Worm (Caenorhabditis elegans) whole organism, L4 larva: ENCODE measurements around the gene T26C5.5.

ENCODE experiments used
- ceh-82 ChIP-seq: sonication (generic microtip); optimal IDR thresholded peaks from 2 replicates; lab custom pipeline; 2017; ENCODE audit warnings: missing biosample characterization, missing genetic modification characterization
- duxl-1 ChIP-seq: sonication (generic microtip); optimal IDR thresholded peaks from 2 replicates; lab custom pipeline; 2016; ENCODE audit warnings: mild to moderate bottlenecking, missing genetic modification characterization, moderate library complexity, missing compliant biosample characterization; ENCODE audit not compliant: poor library complexity
- hlh-11 ChIP-seq: fragments of 200-800 bp; sonication (Bioruptor generic); optimal IDR thresholded peaks from 2 replicates; lab custom pipeline; 2018; ENCODE audit warnings: mild to moderate bottlenecking, missing genetic modification characterization, missing compliant biosample characterization
- lin-15B ChIP-seq: fragments of 150-350 bp; sonication (generic microtip); optimal IDR thresholded peaks from 3 replicates; lab custom pipeline; 2014; ENCODE audit warnings: missing biosample characterization, missing genetic modification characterization
- mdl-1 ChIP-seq, 2 experiments: fragments of 150-350 bp in 1 of 2; sonication (generic microtip) in 1 of 2; optimal IDR thresholded peaks; 2 replicates each; lab custom pipeline; 2014 to 2017; ENCODE audit warnings: missing biosample characterization in 2 of 2, missing genetic modification characterization in 2 of 2
- nhr-25 ChIP-seq: sonication (generic microtip); optimal IDR thresholded peaks from 2 replicates; lab custom pipeline; 2017; ENCODE audit warnings: missing genetic modification characterization, mild to moderate bottlenecking, missing compliant biosample characterization, antibody characterized with exemption, moderate library complexity, borderline replicate concordance; ENCODE audit not compliant: insufficient read depth
- nhr-77 ChIP-seq: fragments of 150-350 bp; optimal IDR thresholded peaks from 2 replicates; lab custom pipeline; 2014; ENCODE audit warnings: missing biosample characterization, missing genetic modification characterization
- saeg-2 ChIP-seq: fragments of 200-800 bp; sonication (Bioruptor generic); IDR thresholded peaks from 2 replicates; pipeline ENCODE4 v1.3.6; 2022; ENCODE audit warnings: missing genetic modification reagents, missing genetic modification characterization, missing compliant biosample characterization
- snpc-4 ChIP-seq: fragments of 150-350 bp; optimal IDR thresholded peaks from 2 replicates; lab custom pipeline; 2014; ENCODE audit warnings: missing biosample characterization, missing genetic modification characterization
- unc-39 ChIP-seq: sonication (generic microtip); optimal IDR thresholded peaks from 2 replicates; lab custom pipeline; 2017; ENCODE audit warnings: missing biosample characterization, missing genetic modification characterization

DNA sequence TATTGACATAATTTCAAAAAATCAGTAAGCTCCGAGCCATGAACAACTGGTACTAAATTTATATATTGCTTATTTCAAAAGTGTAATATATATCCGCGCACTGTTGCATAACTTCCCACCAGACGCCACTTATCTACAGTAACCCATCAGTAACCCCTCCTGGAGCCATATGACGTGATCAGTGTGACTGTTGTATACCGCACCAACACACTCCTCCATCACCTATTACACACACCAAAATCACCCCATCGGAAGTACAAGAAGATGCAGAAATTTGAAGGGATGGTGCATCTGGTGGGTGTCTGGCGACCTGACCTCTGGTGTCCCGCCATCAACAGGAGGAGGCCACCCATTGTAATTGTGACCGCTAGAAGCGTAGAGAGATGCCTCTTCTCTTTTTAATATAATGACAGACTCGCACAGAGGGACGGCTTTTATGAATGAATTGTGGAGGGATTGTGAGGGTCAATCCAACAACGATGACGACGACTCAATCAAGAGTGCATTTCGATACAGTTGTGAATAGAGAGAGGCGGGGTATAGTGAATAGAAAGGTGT lies 16.4 kb upstream of the T26C5.5 start:
- TF ChIP-seq saeg-2 (GFP tag; lab: Robert Waterston, UW) = no peak
- no peak for TF ChIP-seq lin-15B (tag; lab: Kevin White, UChicago)
- TF ChIP-seq nhr-25 = no peak
- TF ChIP-seq unc-39 (tag; lab: Kevin White, UChicago) = no peak
- no peak for TF ChIP-seq mdl-1 (tag; optimal IDR thresholded peaks at IDR 0.05; lab: Kevin White, UChicago)
- TF ChIP-seq hlh-11 (tag; lab: Kevin White, UChicago) = no peak
- TF ChIP-seq duxl-1 (tag; lab: Kevin White, UChicago) = no peak
- no peak for TF ChIP-seq snpc-4 (tag; lab: Kevin White, UChicago)
- no peak for TF ChIP-seq nhr-77
- no peak for TF ChIP-seq ceh-82 (tag; lab: Kevin White, UChicago)
